Fruit fly (Drosophila melanogaster) whole organism, adult: Measurements from ENCODE around the gene CG9328.

Experiments used
- CG11617 ChIP-seq: fragments of 200-800 bp; sonication (Bioruptor generic); optimal IDR thresholded peaks from 2 replicates; lab custom pipeline; 2017; ENCODE audit warnings: mild to moderate bottlenecking, missing biosample characterization, missing genetic modification reagents, missing genetic modification characterization
- CG12768 ChIP-seq: fragments of 200-800 bp; sonication (Bioruptor generic); optimal IDR thresholded peaks from 2 replicates; lab custom pipeline; 2017; ENCODE audit warnings: missing biosample characterization, missing genetic modification characterization, mild to moderate bottlenecking, moderate library complexity, missing genetic modification reagents
- CG33017 ChIP-seq: fragments of 200-800 bp; sonication (Bioruptor generic); optimal IDR thresholded peaks from 2 replicates; lab custom pipeline; 2018; ENCODE audit warnings: missing biosample characterization, mild to moderate bottlenecking, missing genetic modification characterization, moderate library complexity
- CG5204 ChIP-seq: fragments of 200-800 bp; sonication (Bioruptor generic); optimal IDR thresholded peaks from 2 replicates; lab custom pipeline; 2016; ENCODE audit warnings: missing biosample characterization, missing genetic modification characterization
- CG7045 ChIP-seq: fragments of 200-800 bp; sonication (Bioruptor generic); optimal IDR thresholded peaks from 2 replicates; lab custom pipeline; 2017; ENCODE audit warnings: missing biosample characterization, mild to moderate bottlenecking, missing genetic modification characterization
- CG7101 ChIP-seq: fragments of 200-800 bp; sonication (Bioruptor generic); optimal IDR thresholded peaks from 2 replicates; lab custom pipeline; 2018; ENCODE audit warnings: missing biosample characterization, mild to moderate bottlenecking, missing genetic modification characterization, moderate library complexity
- Hr96 ChIP-seq: fragments of 200-800 bp; sonication (Bioruptor generic); optimal IDR thresholded peaks from 2 replicates; lab custom pipeline; 2016; ENCODE audit warnings: missing biosample characterization, missing genetic modification characterization
- Mnt ChIP-seq: fragments of 200-800 bp; sonication (Bioruptor generic); optimal IDR thresholded peaks from 2 replicates; lab custom pipeline; 2016; ENCODE audit warnings: missing biosample characterization, mild to moderate bottlenecking, missing genetic modification characterization
- bab1 ChIP-seq: fragments of 200-800 bp; sonication (Bioruptor generic); optimal IDR thresholded peaks from 3 replicates; lab custom pipeline; 2019; ENCODE audit warnings: missing biosample characterization, mild to moderate bottlenecking, missing genetic modification characterization, moderate library complexity
- cnc ChIP-seq, 2 experiments: fragments of >200 bp; optimal IDR thresholded peaks; 2 replicates each; lab custom pipeline; 2017
- kay ChIP-seq: fragments of 200-800 bp; sonication (Bioruptor generic); peaks from one replicate; lab custom pipeline; 2016; ENCODE audit warnings: missing biosample characterization, missing genetic modification characterization, borderline replicate concordance
- pad ChIP-seq: fragments of 200-800 bp; sonication (Bioruptor generic); optimal IDR thresholded peaks from 3 replicates; lab custom pipeline; 2017; ENCODE audit warnings: missing biosample characterization, missing genetic modification characterization, mild to moderate bottlenecking, moderate library complexity, missing genetic modification reagents
- toe ChIP-seq: fragments of 200-800 bp; sonication (Bioruptor generic); optimal IDR thresholded peaks from 2 replicates; lab custom pipeline; 2016; ENCODE audit warnings: missing biosample characterization, missing genetic modification characterization

- TF ChIP-seq toe (GFP tag; lab: Kevin White, UChicago): no peak
- no peak for TF ChIP-seq CG5204 (GFP tag; lab: Kevin White, UChicago)
- TF ChIP-seq CG33017: peak; percentile 33
- peak; percentile 22 for TF ChIP-seq CG7101 (tag; lab: Kevin White, UChicago)
- TF ChIP-seq cnc (optimal IDR thresholded peaks at IDR 0.05; lab: Kevin White, UChicago): no peak
- TF ChIP-seq Hr96: no peak
- no peak for TF ChIP-seq bab1 (GFP tag; lab: Kevin White, UChicago)
- TF ChIP-seq pad: no peak
- peak; percentile 80 for TF ChIP-seq CG12768 (GFP tag; lab: Kevin White, UChicago)
- TF ChIP-seq CG7045 (GFP tag; lab: Kevin White, UChicago): no peak
- no peak for TF ChIP-seq kay (GFP tag; lab: Kevin White, UChicago)
- TF ChIP-seq Mnt (GFP tag; lab: Kevin White, UChicago): no peak
- TF ChIP-seq CG11617 (GFP tag; lab: Kevin White, UChicago): no peak
These were observed 11.7 kb downstream of the CG9328 start for dm6 chr2L:20809229-20809628.
